Worm (Caenorhabditis elegans) whole organism, L4 larva: ENCODE results near the gene R05G6.4.

Source experiments
- Y105C5A.15 ChIP-seq: fragments of 200-800 bp; sonication (Bioruptor generic); IDR thresholded peaks from 2 replicates; pipeline ENCODE4 v1.3.6; 2022; ENCODE audit warnings: missing genetic modification characterization, missing compliant biosample characterization
- aha-1 ChIP-seq: fragments of 150-350 bp; peaks from one replicate; lab custom pipeline; 2014; ENCODE audit warnings: missing biosample characterization, missing genetic modification characterization
- ama-1 ChIP-seq: fragments of 150-350 bp; optimal IDR thresholded peaks from 2 replicates; lab custom pipeline; 2014; ENCODE audit warnings: inconsistent platforms, mixed read lengths
- ceh-62 ChIP-seq: sonication (generic microtip); optimal IDR thresholded peaks from 2 replicates; lab custom pipeline; 2017; ENCODE audit warnings: missing biosample characterization, missing genetic modification characterization
- nhr-237 ChIP-seq: sonication (generic microtip); optimal IDR thresholded peaks from 2 replicates; lab custom pipeline; 2017; ENCODE audit warnings: missing biosample characterization, missing genetic modification characterization
- nhr-48 ChIP-seq: sonication (generic microtip); optimal IDR thresholded peaks from 2 replicates; lab custom pipeline; 2016; ENCODE audit warnings: mild to moderate bottlenecking, missing genetic modification characterization, missing compliant biosample characterization
- nhr-76 ChIP-seq: fragments of 150-350 bp; optimal IDR thresholded peaks from 2 replicates; lab custom pipeline; 2014; ENCODE audit warnings: missing biosample characterization, missing genetic modification characterization
- pha-4 ChIP-seq, 2 experiments: fragments of 150-350 bp in 1 of 2; fragments of 200-800 bp in 1 of 2; sonication (Bioruptor generic) in 1 of 2; IDR thresholded peaks in 1 of 2; optimal IDR thresholded peaks in 1 of 2; 2 replicates each; pipeline versions ENCODE4 v1.3.6 to Lab custom; 2014 to 2022; ENCODE audit warnings: missing genetic modification characterization in 2 of 2, missing genetic modification reagents in 2 of 2, missing biosample characterization in 1 of 2, missing compliant biosample characterization in 1 of 2
- snpc-4 ChIP-seq: fragments of 150-350 bp; optimal IDR thresholded peaks from 2 replicates; lab custom pipeline; 2014; ENCODE audit warnings: missing biosample characterization, missing genetic modification characterization
- zag-1 ChIP-seq: fragments of 150-350 bp; optimal IDR thresholded peaks from 2 replicates; lab custom pipeline; 2014; ENCODE audit warnings: missing biosample characterization, missing genetic modification characterization

DNA sequence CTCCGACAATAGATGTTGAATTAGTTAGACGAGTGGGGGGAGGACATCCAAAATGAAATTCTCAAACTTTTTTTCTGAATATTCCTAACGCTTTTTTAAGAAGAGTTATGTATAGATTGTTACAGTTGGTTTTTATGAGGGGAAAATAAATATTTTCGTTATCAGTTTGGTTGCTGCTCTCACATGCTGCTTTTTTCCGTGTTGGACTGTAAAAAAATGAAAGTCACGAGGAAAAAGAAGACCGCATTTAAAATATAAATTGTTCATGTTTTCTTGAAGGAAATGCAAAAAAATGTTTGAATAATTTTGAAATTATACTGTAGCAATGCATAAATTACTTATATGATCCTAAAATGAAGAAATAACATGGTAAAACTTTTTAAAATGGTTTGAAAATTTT is 7.8 kb downstream of the R05G6.4 start:
- no peak for TF ChIP-seq zag-1
- no peak for TF ChIP-seq nhr-237 (tag; lab: Kevin White, UChicago)
- TF ChIP-seq Y105C5A.15 (GFP tag; lab: Robert Waterston, UW), result no peak
- no peak for TF ChIP-seq snpc-4 (tag; lab: Kevin White, UChicago)
- TF ChIP-seq nhr-76 (tag; lab: Kevin White, UChicago), result no peak
- no peak for TF ChIP-seq nhr-48 (tag; lab: Kevin White, UChicago)
- no peak for TF ChIP-seq ceh-62 (tag; lab: Kevin White, UChicago)
- TF ChIP-seq ama-1 (lab: Kevin White, UChicago), result no peak
- peak; percentile 17 for TF ChIP-seq aha-1
- no peak for TF ChIP-seq pha-4 (GFP tag; IDR thresholded peaks at IDR 0.05; lab: Robert Waterston, UW)
- no peak for TF ChIP-seq pha-4 (tag; optimal IDR thresholded peaks at IDR 0.05; lab: Kevin White, UChicago)
